Worm (Caenorhabditis elegans): ENCODE measurements around the gene K09F6.3.

- no peak for TF ChIP-seq nhr-11 (tag; optimal IDR thresholded peaks at IDR 0.05)
- TF ChIP-seq fos-1 (tag; optimal IDR thresholded peaks at IDR 0.05) = no peak
- TF ChIP-seq aha-1 (tag; optimal IDR thresholded peaks at IDR 0.05) = no peak
- TF ChIP-seq xbp-1 (tag; optimal IDR thresholded peaks at IDR 0.05) = no peak
- no peak for TF ChIP-seq nhr-76 (tag; optimal IDR thresholded peaks at IDR 0.05)
- no peak for TF ChIP-seq unc-130 (tag; optimal IDR thresholded peaks at IDR 0.05)
- no peak for TF ChIP-seq ets-5 (GFP tag; IDR thresholded peaks at IDR 0.05)
Measured at ce11 chrII:2295817-2296315, 40.9 kb downstream of the K09F6.3 start, which contains the start of gene fbxc-25.
